Fruit fly (Drosophila melanogaster): Measurements from ENCODE around the gene CG43084.

DNA sequence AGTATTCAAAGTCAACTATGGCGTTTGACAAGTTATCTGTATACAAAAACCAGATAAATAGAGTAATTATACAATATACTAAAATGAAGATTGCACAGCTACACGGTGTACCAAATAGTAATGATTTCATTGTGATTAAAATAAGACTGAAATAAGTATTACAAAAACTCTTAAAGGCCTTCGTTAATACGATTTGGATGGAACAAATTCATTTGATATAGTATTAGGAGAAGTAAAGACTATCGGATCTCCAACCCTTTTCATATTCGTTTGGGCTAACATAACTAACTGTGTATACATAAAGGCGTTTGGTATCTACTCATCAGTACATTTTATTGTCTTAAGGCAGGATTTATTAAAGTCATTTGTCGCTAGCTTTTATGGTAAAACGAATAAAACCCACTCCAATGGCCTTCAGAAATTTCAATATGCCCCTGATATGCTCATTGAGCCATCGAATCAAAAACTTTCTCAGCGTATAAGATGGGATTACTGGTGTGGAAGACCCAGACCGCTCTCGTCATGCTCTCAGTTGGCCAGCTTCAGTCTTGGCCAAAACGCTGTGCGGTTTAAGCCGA lies 32.8 kb downstream of the CG43084 start, which contains the start of the genes CG7579 and Pgant8:
- TF ChIP-seq Dip3 (GFP tag; optimal IDR thresholded peaks at IDR 0.05) (no peak), CTCF (GFP tag; optimal IDR thresholded peaks at IDR 0.05) (no peak), CG10267 (tag; optimal IDR thresholded peaks at IDR 0.05) (no peak), dm (GFP tag; optimal IDR thresholded peaks at IDR 0.05) (no peak), zen2 (GFP tag; IDR thresholded peaks at IDR 0.05; ENCODE audit: partially characterized antibody) (no peak), kah (GFP tag; optimal IDR thresholded peaks at IDR 0.05) (no peak), pb (GFP tag; optimal IDR thresholded peaks at IDR 0.05) (no peak), sqz (GFP tag; optimal IDR thresholded peaks at IDR 0.05) (no peak), CG4617 (GFP tag; optimal IDR thresholded peaks at IDR 0.05; ENCODE audit: borderline replicate concordance) (no peak)

Measured in whole organism, embryonic.